Worm (Caenorhabditis elegans): ENCODE measurements around the gene srab-2.

Gene srab-2

DNA sequence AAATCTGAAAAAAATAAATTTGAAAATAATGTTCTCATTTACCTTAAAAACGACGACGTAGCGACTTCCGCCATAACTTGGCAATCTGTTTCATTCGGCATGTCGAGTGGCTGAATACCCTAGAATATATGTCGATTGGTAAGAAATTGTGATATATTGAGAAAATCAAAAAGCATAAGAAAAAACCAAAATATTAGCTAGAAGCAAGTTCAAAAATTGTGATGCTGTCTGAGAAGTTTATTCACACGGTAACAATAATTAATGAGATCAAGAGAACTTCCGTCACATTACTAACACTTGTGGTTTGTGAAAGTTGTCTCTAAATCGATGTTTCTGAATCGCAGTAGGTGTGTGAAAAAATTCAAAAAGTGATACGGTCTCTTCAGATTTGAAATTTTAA lies 2.8 kb downstream of the srab-2 start, which contains the start of gene srab-1:
Gene srab-1, minus strand, starts transcription at position 101 of the 400 bp plus-strand sequence.
- TF ChIP-seq ama-1 (optimal IDR thresholded peaks at IDR 0.05) (no peak), tbx-37 (GFP tag; conservative IDR thresholded peaks at IDR 0.05) (no peak), pes-1 (GFP tag; IDR thresholded peaks at IDR 0.05) (no peak), tbx-11 (GFP tag; IDR thresholded peaks at IDR 0.05) (no peak), hmbx-1 (tag; optimal IDR thresholded peaks at IDR 0.05) (no peak), ets-7 (tag; optimal IDR thresholded peaks at IDR 0.05) (no peak), ceh-36 (tag; optimal IDR thresholded peaks at IDR 0.05) (no peak), B0310.2 (tag; optimal IDR thresholded peaks at IDR 0.05) (no peak), F13C5.2 (tag; optimal IDR thresholded peaks at IDR 0.05) (no peak), sea-1 (GFP tag; conservative IDR thresholded peaks at IDR 0.05) (no peak), tra-4 (tag; optimal IDR thresholded peaks at IDR 0.05) (no peak), aly-1 (tag; optimal IDR thresholded peaks at IDR 0.05) (no peak), scrt-1 (GFP tag; IDR thresholded peaks at IDR 0.05) (no peak), ceh-13 (GFP tag; optimal IDR thresholded peaks at IDR 0.05) (no peak), hmg-4 (GFP tag; optimal IDR thresholded peaks at IDR 0.05) (no peak)

DNA sequence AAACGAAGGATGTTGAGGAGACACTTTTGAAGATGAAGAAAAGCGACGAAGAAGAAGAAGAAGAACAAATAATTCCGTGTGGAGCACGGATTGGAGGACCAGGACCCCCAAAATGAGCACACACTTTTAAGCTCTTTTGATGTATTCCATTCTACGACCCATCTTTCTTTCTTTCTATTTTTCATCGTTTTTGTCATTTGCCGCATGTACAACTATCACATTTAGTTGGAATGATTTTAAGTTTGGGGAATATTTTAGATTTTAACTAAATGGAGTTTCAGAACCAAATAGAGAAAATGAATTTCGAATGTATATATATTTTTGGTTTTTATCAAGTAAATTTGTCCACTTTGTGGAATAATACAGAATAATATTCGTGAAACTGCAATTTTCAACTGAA lies 5.9 kb downstream of the srab-2 start, which contains the start of gene unc-46:
Gene unc-46, minus strand, starts transcription at position 101 of the 400 bp plus-strand sequence.
- no peak for TF ChIP-seq ama-1 (optimal IDR thresholded peaks at IDR 0.05)
- TF ChIP-seq hnd-1 (tag; optimal IDR thresholded peaks at IDR 0.05): no peak
- TF ChIP-seq F13C5.2 (tag; optimal IDR thresholded peaks at IDR 0.05): no peak
- no peak for TF ChIP-seq sea-1 (GFP tag; conservative IDR thresholded peaks at IDR 0.05)
- TF ChIP-seq B0310.2 (tag; optimal IDR thresholded peaks at IDR 0.05): no peak
- no peak for TF ChIP-seq ceh-36 (tag; optimal IDR thresholded peaks at IDR 0.05)
- no peak for TF ChIP-seq ets-7 (tag; optimal IDR thresholded peaks at IDR 0.05)

DNA sequence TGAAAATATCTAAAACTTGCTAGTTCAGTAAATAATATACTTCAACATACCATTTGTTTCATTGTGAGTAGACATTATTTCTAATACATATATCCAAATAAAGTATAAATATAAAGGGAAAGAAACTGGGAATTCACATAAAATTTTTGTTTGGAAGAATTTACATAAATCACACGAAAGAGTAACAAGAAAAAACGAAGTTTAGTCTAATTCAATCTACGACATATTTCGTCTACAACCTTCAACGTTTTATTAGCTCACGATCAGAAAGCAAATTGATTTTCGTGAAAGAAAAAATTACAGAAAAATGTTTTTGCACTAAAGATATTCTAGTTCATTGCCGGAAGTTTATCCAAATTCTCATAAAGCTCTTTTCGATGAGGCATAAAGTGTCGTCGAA lies 7.8 kb downstream of the srab-2 start, which contains the start of gene C04F5.2:
Gene C04F5.2, minus strand, starts transcription at position 101 of the 400 bp plus-strand sequence.
- TF ChIP-seq ceh-13 (GFP tag; optimal IDR thresholded peaks at IDR 0.05) (no peak), hmbx-1 (tag; optimal IDR thresholded peaks at IDR 0.05) (no peak), flt-1 (GFP tag; IDR thresholded peaks at IDR 0.05) (no peak), ceh-36 (tag; optimal IDR thresholded peaks at IDR 0.05) (no peak), sea-1 (GFP tag; conservative IDR thresholded peaks at IDR 0.05) (no peak), tbx-37 (GFP tag; conservative IDR thresholded peaks at IDR 0.05) (no peak), ama-1 (optimal IDR thresholded peaks at IDR 0.05) (no peak), B0310.2 (tag; optimal IDR thresholded peaks at IDR 0.05) (no peak), aly-1 (tag; optimal IDR thresholded peaks at IDR 0.05) (no peak), tra-4 (tag; optimal IDR thresholded peaks at IDR 0.05) (no peak), hmg-4 (GFP tag; optimal IDR thresholded peaks at IDR 0.05) (no peak), hnd-1 (tag; optimal IDR thresholded peaks at IDR 0.05) (no peak), ets-7 (tag; optimal IDR thresholded peaks at IDR 0.05) (no peak), tbx-11 (GFP tag; IDR thresholded peaks at IDR 0.05) (no peak), scrt-1 (GFP tag; IDR thresholded peaks at IDR 0.05) (no peak), F13C5.2 (tag; optimal IDR thresholded peaks at IDR 0.05) (no peak), pes-1 (GFP tag; IDR thresholded peaks at IDR 0.05) (no peak)

DNA sequence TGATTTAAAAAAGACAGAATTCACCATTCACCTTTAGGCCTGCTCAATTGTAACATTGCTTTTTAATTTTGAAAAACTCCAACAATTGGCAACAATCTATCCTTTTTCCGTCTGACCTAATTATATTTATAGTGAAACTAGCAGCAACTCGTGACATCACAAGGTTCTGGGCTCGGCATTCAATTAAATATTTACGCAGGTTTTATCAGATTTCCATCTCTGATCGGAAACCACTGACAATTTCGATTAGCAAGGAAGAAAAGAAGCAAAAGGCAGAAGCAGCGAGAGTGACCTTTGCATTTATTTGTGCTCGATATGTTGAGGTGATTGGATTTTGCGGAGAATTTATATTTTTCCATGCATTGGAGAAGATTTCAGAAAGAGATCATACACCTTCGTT lies 14.4 kb downstream of the srab-2 start:
- TF ChIP-seq pes-1 (GFP tag; IDR thresholded peaks at IDR 0.05) (no peak), hmbx-1 (tag; optimal IDR thresholded peaks at IDR 0.05) (no peak), B0310.2 (tag; optimal IDR thresholded peaks at IDR 0.05) (no peak), ama-1 (optimal IDR thresholded peaks at IDR 0.05) (no peak), ceh-36 (tag; optimal IDR thresholded peaks at IDR 0.05) (no peak), flt-1 (GFP tag; IDR thresholded peaks at IDR 0.05) (no peak), F13C5.2 (tag; optimal IDR thresholded peaks at IDR 0.05) (no peak), tra-4 (tag; optimal IDR thresholded peaks at IDR 0.05) (no peak), sea-1 (GFP tag; conservative IDR thresholded peaks at IDR 0.05) (no peak), tbx-11 (GFP tag; IDR thresholded peaks at IDR 0.05) (no peak), tbx-37 (GFP tag; conservative IDR thresholded peaks at IDR 0.05) (no peak), hmg-4 (GFP tag; optimal IDR thresholded peaks at IDR 0.05) (no peak), aly-1 (tag; optimal IDR thresholded peaks at IDR 0.05) (no peak)

DNA sequence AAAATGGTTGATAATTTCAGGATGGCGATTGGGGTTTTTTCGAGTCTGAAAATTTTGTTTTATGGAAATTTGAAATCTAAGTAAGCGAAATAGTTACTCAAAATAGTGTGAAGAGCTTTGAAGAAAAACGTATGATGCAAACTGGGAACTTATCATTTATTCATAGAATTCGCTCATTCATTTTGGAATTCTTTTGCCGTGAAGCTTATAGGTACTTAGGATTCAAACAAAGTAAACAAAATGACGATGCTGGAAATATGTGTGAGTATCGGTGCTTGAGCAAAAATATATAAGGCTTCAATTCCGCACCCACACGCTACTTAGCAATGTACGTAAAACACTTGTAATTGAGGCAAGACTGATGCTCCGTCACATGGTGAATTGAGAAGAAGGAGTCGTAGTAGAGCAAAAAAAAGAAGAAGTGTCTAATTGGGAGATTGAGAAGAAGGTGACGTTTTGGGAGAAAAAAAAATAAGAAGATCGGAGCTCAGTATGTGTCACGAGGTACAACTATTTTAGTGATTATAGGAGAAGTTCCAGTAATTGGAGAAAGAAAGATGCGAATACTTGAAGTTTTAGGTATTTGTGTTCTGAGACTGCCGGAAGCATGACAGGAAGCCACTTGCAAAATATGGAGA lies 15.2 kb downstream of the srab-2 start, which contains the start of gene glb-32:
Gene glb-32, minus strand, starts transcription at position 51 of the 638 bp plus-strand sequence.
- TF ChIP-seq flt-1 (GFP tag; IDR thresholded peaks at IDR 0.05) (no peak), ceh-36 (tag; optimal IDR thresholded peaks at IDR 0.05) (no peak), scrt-1 (GFP tag; IDR thresholded peaks at IDR 0.05) (no peak), aly-1 (tag; optimal IDR thresholded peaks at IDR 0.05) (no peak), sea-1 (GFP tag; conservative IDR thresholded peaks at IDR 0.05) (no peak), ceh-13 (GFP tag; optimal IDR thresholded peaks at IDR 0.05) (no peak), B0310.2 (tag; optimal IDR thresholded peaks at IDR 0.05) (no peak), tra-4 (tag; optimal IDR thresholded peaks at IDR 0.05) (no peak), ets-7 (tag; optimal IDR thresholded peaks at IDR 0.05) (no peak), hmg-4 (GFP tag; optimal IDR thresholded peaks at IDR 0.05) (no peak), pes-1 (GFP tag; IDR thresholded peaks at IDR 0.05) (no peak), tbx-11 (GFP tag; IDR thresholded peaks at IDR 0.05) (no peak), tbx-37 (GFP tag; conservative IDR thresholded peaks at IDR 0.05) (no peak)

DNA sequence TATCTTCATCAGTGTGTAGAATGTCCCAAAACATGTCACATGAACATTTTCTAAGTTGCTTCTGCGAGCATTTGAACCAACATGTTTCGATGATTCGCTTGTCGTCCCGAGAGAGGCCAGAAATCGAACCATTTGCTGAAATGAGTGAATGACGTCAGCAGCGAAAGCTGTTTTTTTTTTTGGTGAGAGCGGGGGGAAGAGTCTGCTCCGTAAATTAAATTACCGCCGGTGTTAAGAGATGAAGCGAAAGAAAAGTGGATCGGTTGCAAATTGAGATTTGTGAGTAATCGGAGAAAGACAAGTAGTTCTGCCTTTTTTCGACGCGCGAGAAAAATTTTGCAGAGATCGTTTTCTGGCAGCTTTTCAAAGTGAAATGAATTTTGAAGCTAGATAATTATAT lies 16.5 kb downstream of the srab-2 start:
- no peak for TF ChIP-seq pes-1 (GFP tag; IDR thresholded peaks at IDR 0.05)
- no peak for TF ChIP-seq sea-1 (GFP tag; conservative IDR thresholded peaks at IDR 0.05)
- no peak for TF ChIP-seq hmg-4 (GFP tag; optimal IDR thresholded peaks at IDR 0.05)
- TF ChIP-seq tra-4 (tag; optimal IDR thresholded peaks at IDR 0.05): no peak
- TF ChIP-seq aly-1 (tag; optimal IDR thresholded peaks at IDR 0.05): no peak
- no peak for TF ChIP-seq F13C5.2 (tag; optimal IDR thresholded peaks at IDR 0.05)
- no peak for TF ChIP-seq ets-7 (tag; optimal IDR thresholded peaks at IDR 0.05)
- no peak for TF ChIP-seq hmbx-1 (tag; optimal IDR thresholded peaks at IDR 0.05)

DNA sequence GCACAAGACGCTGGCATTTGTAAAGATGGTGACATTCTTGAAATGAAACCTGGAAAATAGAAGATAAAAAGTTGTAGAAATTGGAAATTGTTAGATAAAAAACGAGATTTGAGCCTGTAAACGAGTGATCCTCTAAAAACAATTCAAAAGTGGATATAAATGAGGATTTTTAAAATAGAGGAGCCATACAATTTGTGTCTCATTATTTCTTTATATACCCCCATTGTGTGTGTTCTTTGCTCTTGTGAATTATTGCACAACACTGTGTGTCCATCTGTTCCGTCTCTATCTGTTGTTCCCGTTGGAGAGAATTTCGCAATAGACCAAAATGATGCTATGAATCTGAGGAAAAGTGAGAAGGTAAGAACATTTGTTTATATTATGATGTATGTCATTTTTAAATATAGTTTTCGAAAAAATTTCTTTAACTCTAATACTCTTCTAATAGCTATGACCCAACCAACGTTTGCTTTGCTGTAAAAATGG lies 17.9 kb downstream of the srab-2 start, which contains the start of gene Y58A7A.5:
Gene Y58A7A.5, minus strand, starts transcription at position 51 of the 486 bp plus-strand sequence.
- TF ChIP-seq F13C5.2 (tag; optimal IDR thresholded peaks at IDR 0.05): no peak
- TF ChIP-seq hnd-1 (tag; optimal IDR thresholded peaks at IDR 0.05): no peak
- no peak for TF ChIP-seq ets-7 (tag; optimal IDR thresholded peaks at IDR 0.05)
- no peak for TF ChIP-seq tra-4 (tag; optimal IDR thresholded peaks at IDR 0.05)
- TF ChIP-seq pes-1 (GFP tag; IDR thresholded peaks at IDR 0.05): no peak
- TF ChIP-seq ceh-36 (tag; optimal IDR thresholded peaks at IDR 0.05): no peak
- no peak for TF ChIP-seq tbx-11 (GFP tag; IDR thresholded peaks at IDR 0.05)
- TF ChIP-seq tbx-37 (GFP tag; conservative IDR thresholded peaks at IDR 0.05): no peak
- no peak for TF ChIP-seq flt-1 (GFP tag; IDR thresholded peaks at IDR 0.05)

Data from whole organism, early embryonic.